Fruit fly (Drosophila melanogaster) whole organism, embryonic: Measurements from ENCODE around the gene Rab39.
A peak's percentile ranks its signal among the peaks of the same experiment; 100 is the strongest.

Experiments
- Antp ChIP-seq: fragments of 200-800 bp; sonication (Bioruptor generic); optimal IDR thresholded peaks from 3 replicates; lab custom pipeline; 2016; ENCODE audit warnings: missing biosample characterization, missing genetic modification characterization
- B-H2 ChIP-seq: fragments of 200-800 bp; sonication (Bioruptor generic); optimal IDR thresholded peaks from 2 replicates; lab custom pipeline; 2018; ENCODE audit warnings: missing biosample characterization, mild to moderate bottlenecking, missing genetic modification characterization
- Blimp-1 ChIP-seq: fragments of 200-800 bp; sonication (Bioruptor generic); optimal IDR thresholded peaks from 3 replicates; lab custom pipeline; 2018; ENCODE audit warnings: missing biosample characterization, missing genetic modification characterization, mild to moderate bottlenecking, moderate library complexity, missing genetic modification reagents
- CG10267 ChIP-seq: fragments of 200-800 bp; sonication (Bioruptor generic); optimal IDR thresholded peaks from 2 replicates; lab custom pipeline; 2018; ENCODE audit warnings: missing biosample characterization, mild to moderate bottlenecking, missing genetic modification characterization, moderate library complexity
- CG10462 ChIP-seq: fragments of 200-800 bp; sonication (Bioruptor generic); optimal IDR thresholded peaks from 2 replicates; lab custom pipeline; 2016; ENCODE audit warnings: missing biosample characterization, missing genetic modification characterization
- CG12155 ChIP-seq: fragments of 200-800 bp; sonication (Bioruptor generic); optimal IDR thresholded peaks from 3 replicates; lab custom pipeline; 2016; ENCODE audit warnings: missing biosample characterization, missing genetic modification characterization
- CG14014 ChIP-seq: fragments of 200-800 bp; sonication (Bioruptor generic); IDR thresholded peaks from 2 replicates; pipeline ENCODE4 v1.3.6; 2022; ENCODE audit warnings: missing biosample characterization, missing genetic modification characterization
- CG15696 ChIP-seq: fragments of 200-800 bp; sonication (Bioruptor generic); optimal IDR thresholded peaks from 2 replicates; lab custom pipeline; 2019; ENCODE audit warnings: missing biosample characterization, mild to moderate bottlenecking, missing genetic modification characterization, moderate library complexity
- CG1603 ChIP-seq: fragments of 200-800 bp; sonication (Bioruptor generic); optimal IDR thresholded peaks from 2 replicates; lab custom pipeline; 2019; ENCODE audit warnings: missing biosample characterization, mild to moderate bottlenecking, missing genetic modification characterization, moderate library complexity
- CG17359 ChIP-seq: fragments of 200-800 bp; sonication (Bioruptor generic); optimal IDR thresholded peaks from 3 replicates; lab custom pipeline; 2018; ENCODE audit warnings: missing biosample characterization, mild to moderate bottlenecking, missing genetic modification characterization, moderate library complexity
- CG18764 ChIP-seq: fragments of 200-800 bp; sonication (Bioruptor generic); optimal IDR thresholded peaks from 3 replicates; lab custom pipeline; 2016; ENCODE audit warnings: missing biosample characterization, missing genetic modification characterization
- CG2120 ChIP-seq: fragments of 200-800 bp; sonication (Bioruptor generic); optimal IDR thresholded peaks from 3 replicates; lab custom pipeline; 2016; ENCODE audit warnings: missing biosample characterization, missing genetic modification characterization
- CG30403 ChIP-seq: fragments of 200-800 bp; sonication (Bioruptor generic); optimal IDR thresholded peaks from 3 replicates; lab custom pipeline; 2016; ENCODE audit warnings: missing biosample characterization, missing genetic modification characterization
- CG30431 ChIP-seq: fragments of 200-800 bp; sonication (Bioruptor generic); optimal IDR thresholded peaks from 2 replicates; lab custom pipeline; 2017; ENCODE audit warnings: missing biosample characterization, missing genetic modification characterization
- CG3163 ChIP-seq: fragments of 200-800 bp; sonication (Bioruptor generic); optimal IDR thresholded peaks from 3 replicates; lab custom pipeline; 2016; ENCODE audit warnings: missing biosample characterization, missing genetic modification characterization
- CG32532 ChIP-seq: fragments of 200-800 bp; sonication (Bioruptor generic); IDR thresholded peaks from 2 replicates; pipeline ENCODE4 v1.3.6; 2022; ENCODE audit warnings: missing biosample characterization, missing genetic modification characterization
- CG32772 ChIP-seq: fragments of 200-800 bp; sonication (Bioruptor generic); IDR thresholded peaks from 2 replicates; pipeline ENCODE4 v1.3.6; 2022; ENCODE audit warnings: missing biosample characterization, missing genetic modification characterization
- CG5180 ChIP-seq: fragments of 200-800 bp; sonication (Bioruptor generic); optimal IDR thresholded peaks from 3 replicates; lab custom pipeline; 2017; ENCODE audit warnings: missing biosample characterization, missing genetic modification characterization, mild to moderate bottlenecking, moderate library complexity, missing genetic modification reagents
- CG5245 ChIP-seq: fragments of 200-800 bp; sonication (Bioruptor generic); optimal IDR thresholded peaks from 3 replicates; lab custom pipeline; 2016; ENCODE audit warnings: missing biosample characterization, missing genetic modification characterization
- CG7839 ChIP-seq: fragments of 200-800 bp; sonication (Bioruptor generic); optimal IDR thresholded peaks from 3 replicates; lab custom pipeline; 2018; ENCODE audit warnings: missing biosample characterization, mild to moderate bottlenecking, missing genetic modification characterization, moderate library complexity
- CTCF ChIP-seq: fragments of 200-800 bp; sonication (Bioruptor generic); optimal IDR thresholded peaks from 2 replicates; lab custom pipeline; 2017; ENCODE audit warnings: missing biosample characterization, mild to moderate bottlenecking, missing genetic modification characterization, moderate library complexity
- Chrac-16 ChIP-seq: fragments of 200-800 bp; sonication (Bioruptor generic); optimal IDR thresholded peaks from 3 replicates; lab custom pipeline; 2016; ENCODE audit warnings: missing biosample characterization, missing genetic modification characterization
- CkIIα-i1 ChIP-seq: fragments of 200-800 bp; sonication (Bioruptor generic); IDR thresholded peaks from 2 replicates; pipeline ENCODE4 v1.3.6; 2022; ENCODE audit warnings: missing biosample characterization, missing genetic modification characterization
- Dbx ChIP-seq: fragments of 200-800 bp; sonication (Bioruptor generic); IDR thresholded peaks from 3 replicates; pipeline ENCODE4 v1.3.6; 2022; ENCODE audit warnings: missing biosample characterization, missing genetic modification characterization
- Dip2 ChIP-seq: fragments of 200-800 bp; sonication (Bioruptor generic); IDR thresholded peaks from 2 replicates; pipeline ENCODE4 v1.3.6; 2022; ENCODE audit warnings: missing biosample characterization, missing genetic modification characterization
- Dref ChIP-seq: fragments of 200-800 bp; sonication (Bioruptor generic); IDR thresholded peaks from 2 replicates; pipeline ENCODE4 v1.3.6; 2022; ENCODE audit warnings: missing biosample characterization, missing genetic modification characterization
- Ets97D ChIP-seq: fragments of 200-800 bp; sonication (Bioruptor generic); optimal IDR thresholded peaks from 3 replicates; lab custom pipeline; 2016; ENCODE audit warnings: missing biosample characterization, missing genetic modification characterization
- Hmr ChIP-seq: fragments of 200-800 bp; sonication (Bioruptor generic); optimal IDR thresholded peaks from 3 replicates; lab custom pipeline; 2017; ENCODE audit warnings: mild to moderate bottlenecking, missing biosample characterization, missing genetic modification reagents, missing genetic modification characterization
- Lhr ChIP-seq: fragments of 200-800 bp; sonication (Bioruptor generic); optimal IDR thresholded peaks from 3 replicates; lab custom pipeline; 2017; ENCODE audit warnings: mild to moderate bottlenecking, missing biosample characterization, missing genetic modification reagents, missing genetic modification characterization
- Med ChIP-seq: fragments of 200-800 bp; sonication (Bioruptor generic); peaks from one replicate; lab custom pipeline; 2016; ENCODE audit warnings: missing biosample characterization, missing genetic modification characterization, mild to moderate bottlenecking, inconsistent platforms, moderate library complexity
- Myb ChIP-seq: fragments of 200-800 bp; sonication (Bioruptor generic); optimal IDR thresholded peaks from 2 replicates; lab custom pipeline; 2016; ENCODE audit warnings: missing biosample characterization, missing genetic modification characterization
- NC2α ChIP-seq: fragments of 200-800 bp; sonication (Bioruptor generic); optimal IDR thresholded peaks from 2 replicates; lab custom pipeline; 2016; ENCODE audit warnings: missing biosample characterization, missing genetic modification characterization
- Opbp ChIP-seq: fragments of 200-800 bp; sonication (Bioruptor generic); IDR thresholded peaks from 3 replicates; pipeline ENCODE4 v1.3.6; 2022; ENCODE audit warnings: missing biosample characterization, missing genetic modification characterization; ENCODE audit not compliant: partially characterized antibody
- Pdp1 ChIP-seq, 2 experiments: fragments of 200-800 bp; sonication (Bioruptor generic); optimal IDR thresholded peaks; 3 replicates each; lab custom pipeline; 2016; ENCODE audit warnings: missing biosample characterization in 2 of 2, missing genetic modification characterization in 2 of 2, mild to moderate bottlenecking in 1 of 2, moderate library complexity in 1 of 2
- Sox102F ChIP-seq: fragments of 200-800 bp; sonication (Bioruptor generic); optimal IDR thresholded peaks from 2 replicates; lab custom pipeline; 2018; ENCODE audit warnings: missing biosample characterization, mild to moderate bottlenecking, missing genetic modification characterization, moderate library complexity
- bab2 ChIP-seq: fragments of 200-800 bp; sonication (Bioruptor generic); optimal IDR thresholded peaks from 2 replicates; lab custom pipeline; 2016; ENCODE audit warnings: missing biosample characterization, missing genetic modification characterization
- ci ChIP-seq: fragments of 200-800 bp; sonication (Bioruptor generic); IDR thresholded peaks from 3 replicates; pipeline ENCODE4 v1.3.6; 2022; ENCODE audit warnings: missing biosample characterization, missing genetic modification characterization
- danr ChIP-seq: fragments of 200-800 bp; sonication (Bioruptor generic); IDR thresholded peaks from 2 replicates; pipeline ENCODE4 v1.3.6; 2022; ENCODE audit warnings: missing biosample characterization, missing genetic modification characterization
- dm ChIP-seq: fragments of 200-800 bp; sonication (Bioruptor generic); optimal IDR thresholded peaks from 3 replicates; lab custom pipeline; 2016; ENCODE audit warnings: missing biosample characterization, missing genetic modification characterization
- esg ChIP-seq: fragments of 200-800 bp; sonication (Bioruptor generic); conservative IDR thresholded peaks from 2 replicates; pipeline ENCODE4 v1.3.6; 2022; ENCODE audit warnings: missing biosample characterization, missing genetic modification characterization
- eve ChIP-seq, 2 experiments: fragments of >200 bp; optimal IDR thresholded peaks; 2 replicates each; lab custom pipeline; 2017; ENCODE audit warnings: missing biosample characterization in 2 of 2, missing genetic modification characterization in 2 of 2
- gfzf ChIP-seq: fragments of 200-800 bp; sonication (Bioruptor generic); optimal IDR thresholded peaks from 2 replicates; lab custom pipeline; 2016; ENCODE audit warnings: missing biosample characterization, mild to moderate bottlenecking, missing genetic modification characterization, moderate library complexity
- grau ChIP-seq: fragments of 200-800 bp; optimal IDR thresholded peaks from 3 replicates; lab custom pipeline; 2019; ENCODE audit warnings: missing biosample characterization, mild to moderate bottlenecking, missing genetic modification characterization, moderate library complexity
- ind ChIP-seq: fragments of 200-800 bp; sonication (Bioruptor generic); optimal IDR thresholded peaks from 3 replicates; lab custom pipeline; 2016; ENCODE audit warnings: missing biosample characterization, missing genetic modification characterization
- insv ChIP-seq, 2 experiments: fragments of 200-800 bp; sonication (Bioruptor generic); optimal IDR thresholded peaks; 3 replicates each; lab custom pipeline; 2016 to 2018; ENCODE audit warnings: missing biosample characterization in 2 of 2, missing genetic modification characterization in 2 of 2
- psq ChIP-seq: fragments of 200-800 bp; sonication (Bioruptor generic); optimal IDR thresholded peaks from 2 replicates; lab custom pipeline; 2017; ENCODE audit warnings: missing biosample characterization, missing genetic modification characterization
- shn ChIP-seq: fragments of 200-800 bp; sonication (Bioruptor generic); optimal IDR thresholded peaks from 3 replicates; lab custom pipeline; 2016; ENCODE audit warnings: missing biosample characterization, missing genetic modification characterization
- slbo ChIP-seq: fragments of 200-800 bp; sonication (Bioruptor generic); IDR thresholded peaks from 2 replicates; pipeline ENCODE4 v1.3.6; 2022; ENCODE audit warnings: missing biosample characterization, missing genetic modification characterization
- stwl ChIP-seq: fragments of 200-800 bp; sonication (Bioruptor generic); optimal IDR thresholded peaks from 3 replicates; lab custom pipeline; 2018; ENCODE audit warnings: missing biosample characterization, mild to moderate bottlenecking, missing genetic modification characterization, moderate library complexity
- vvl ChIP-seq: fragments of 200-800 bp; sonication (Bioruptor generic); IDR thresholded peaks from 2 replicates; pipeline ENCODE4 v1.3.6; 2022; ENCODE audit warnings: missing biosample characterization, missing genetic modification characterization

The Rab39 gene

dm6 chrX:7710439-7711154, 24.1 kb upstream of the Rab39 start (continued):
- TF ChIP-seq CG5245 (GFP tag; lab: Kevin White, UChicago) (peak; percentile 39), CG18764 (GFP tag; lab: Kevin White, UChicago) (peak; percentile 5), Dbx (GFP tag; lab: Robert Waterston, UW) (0 out of 3 replicates have a peak, but pooled peaks have one; percentile 7), CTCF (peak; percentile 99), Hmr (GFP tag; lab: Kevin White, UChicago) (peak; percentile 32), CG30431 (no peak), shn (GFP tag; lab: Kevin White, UChicago) (no peak), ind (peak; percentile 6), CG32772 (GFP tag; lab: Robert Waterston, UW) (0 out of 2 replicates have a peak, but pooled peaks have one; percentile 34), CG5180 (GFP tag; lab: Kevin White, UChicago) (peak; percentile 7), CG15696 (tag; lab: Kevin White, UChicago) (peak; percentile 32), CG17359 (peak; percentile 18), psq (no peak), Dip2 (peak; percentile 98), Dref (GFP tag; lab: Robert Waterston, UW) (peak; percentile 69), CkIIα-i1 (no peak), Opbp (GFP tag; lab: Robert Waterston, UW) (peak; percentile 53; the same call in 1 of the 3 replicates), gfzf (GFP tag; lab: Kevin White, UChicago) (peak; percentile 36), insv (GFP tag; optimal IDR thresholded peaks at IDR 0.05; lab: Kevin White, UChicago) (peak in 1 of 2 experiments; percentile 54), slbo (GFP tag; lab: Robert Waterston, UW) (peak; percentile 58; the same call in 1 of the 2 replicates), Blimp-1 (GFP tag; lab: Kevin White, UChicago) (peak; percentile 11), CG12155 (GFP tag; lab: Kevin White, UChicago) (peak; percentile 7), CG10267 (peak; percentile 56), Chrac-16 (GFP tag; lab: Kevin White, UChicago) (peak; percentile 44), Lhr (GFP tag; lab: Kevin White, UChicago) (peak; percentile 77), CG7839 (tag; lab: Kevin White, UChicago) (peak; percentile 44), NC2α (GFP tag; lab: Kevin White, UChicago) (no peak), CG30403 (GFP tag; lab: Kevin White, UChicago) (peak; percentile 55), Sox102F (GFP tag; lab: Kevin White, UChicago) (peak; percentile 31), eve (GFP tag; optimal IDR thresholded peaks at IDR 0.05; lab: Kevin White, UChicago) (peak in 1 of 2 experiments; percentile 56), CG32532 (GFP tag; lab: Robert Waterston, UW) (peak; percentile 65; the same call in 1 of the 2 replicates), ci (GFP tag; lab: Robert Waterston, UW) (peak; percentile 64; the same call in 2 of the 3 replicates), CG14014 (GFP tag; lab: Robert Waterston, UW) (no peak), B-H2 (GFP tag; lab: Kevin White, UChicago) (peak; percentile 1), esg (GFP tag; lab: Robert Waterston, UW) (no peak), Ets97D (GFP tag; lab: Kevin White, UChicago) (peak; percentile 51), Myb (GFP tag; lab: Kevin White, UChicago) (peak; percentile 100), bab2 (GFP tag; lab: Kevin White, UChicago) (peak; percentile 4), CG1603 (tag; lab: Kevin White, UChicago) (peak; percentile 77), dm (GFP tag; lab: Kevin White, UChicago) (peak; percentile 37), CG3163 (GFP tag; lab: Kevin White, UChicago) (peak; percentile 43), Antp (GFP tag; lab: Kevin White, UChicago) (peak; percentile 44), CG2120 (GFP tag; lab: Kevin White, UChicago) (peak; percentile 33), grau (peak; percentile 52), Pdp1 (GFP tag; optimal IDR thresholded peaks at IDR 0.05; lab: Kevin White, UChicago) (peak; percentile 41 to 72), Med (GFP tag; lab: Kevin White, UChicago) (peak; percentile 92), danr (GFP tag; lab: Robert Waterston, UW) (no peak), stwl (tag; lab: Kevin White, UChicago) (peak; percentile 29), vvl (GFP tag; lab: Robert Waterston, UW) (peak; percentile 38; the same call in 1 of the 2 replicates), CG10462 (GFP tag; lab: Kevin White, UChicago) (peak; percentile 45)
